Worm (Caenorhabditis elegans): ENCODE results near the gene grl-29.
"Not testable (repeated sequence)": the region's sequence is repeated elsewhere in the genome, so short reads cannot be mapped to it uniquely, and the experiment has no call there.

DNA sequence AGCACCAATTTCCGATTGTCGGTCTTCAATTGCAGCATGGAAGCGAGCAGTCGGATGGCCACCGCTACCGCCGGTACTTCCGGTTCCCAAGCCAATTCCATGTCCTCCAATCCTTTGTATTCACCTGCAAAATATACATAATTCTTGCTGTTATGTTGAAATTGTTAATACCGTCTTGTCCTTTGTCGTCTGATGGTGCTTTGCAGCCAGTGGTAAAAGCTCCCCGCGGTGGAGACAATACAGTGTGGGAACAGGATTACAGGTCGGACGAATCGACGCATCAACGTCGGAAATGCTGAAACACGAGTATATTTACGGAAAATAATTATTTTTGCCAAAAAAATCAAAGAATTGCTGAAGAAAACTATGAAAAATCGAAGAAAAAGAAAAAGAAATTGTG is 9.3 kb upstream of the grl-29 start, which contains the start of gene T24A6.17:
- not testable (repeated sequence) for TF ChIP-seq aly-2 (tag; optimal IDR thresholded peaks at IDR 0.05); elt-2 (tag; optimal IDR thresholded peaks at IDR 0.05); tbx-2 (tag; optimal IDR thresholded peaks at IDR 0.05); lin-35 (GFP tag; optimal IDR thresholded peaks at IDR 0.05)
